Worm (Caenorhabditis elegans) whole organism, L4/young adult: ENCODE measurements around the gene frpr-1.

Experiments used
- dao-5 ChIP-seq: sonication (generic microtip); optimal IDR thresholded peaks from 2 replicates; lab custom pipeline; 2016; ENCODE audit warnings: missing genotype, missing genetic modification characterization, moderate library complexity, missing compliant biosample characterization
- him-1 ChIP-seq: sonication (generic microtip); optimal IDR thresholded peaks from 2 replicates; lab custom pipeline; 2016; ENCODE audit warnings: missing genotype, missing genetic modification reagents, missing genetic modification characterization, missing compliant biosample characterization

DNA sequence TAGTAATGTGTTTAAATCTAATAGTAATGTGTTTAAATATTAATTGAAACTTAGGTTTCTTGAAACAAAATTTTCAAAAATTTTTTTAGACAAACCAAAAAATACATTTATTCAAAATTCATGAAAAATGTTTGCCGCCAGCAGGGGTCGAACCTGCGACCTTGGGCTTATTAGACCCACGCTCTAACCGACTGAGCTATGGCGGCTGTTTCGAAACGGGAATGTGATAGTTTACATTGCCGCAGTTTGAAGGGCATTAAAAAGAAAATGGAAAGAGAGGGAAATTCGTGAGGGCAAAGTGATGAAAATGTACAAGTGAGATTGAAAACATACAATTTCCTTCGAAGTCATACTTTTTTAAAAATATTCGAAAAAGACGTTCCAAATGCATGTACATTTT is 27.1 kb upstream of the frpr-1 start:
- TF ChIP-seq dao-5 (tag; lab: Kevin White, UChicago) (no peak), him-1 (tag; lab: Kevin White, UChicago) (no peak)
